Worm (Caenorhabditis elegans) whole organism, L4 larva: Measurements from ENCODE around the gene F19B10.5.

Source experiments
- daf-12 ChIP-seq: fragments of 150-350 bp; optimal IDR thresholded peaks from 2 replicates; lab custom pipeline; 2014; ENCODE audit warnings: missing biosample characterization, missing genetic modification reagents, missing genetic modification characterization
- nhr-111 ChIP-seq: fragments of 200-800 bp; sonication (Bioruptor generic); optimal IDR thresholded peaks from 2 replicates; lab custom pipeline; 2018; ENCODE audit warnings: mild to moderate bottlenecking, missing genetic modification characterization, missing compliant biosample characterization
- nhr-28 ChIP-seq: fragments of 150-350 bp; optimal IDR thresholded peaks from 2 replicates; lab custom pipeline; 2014; ENCODE audit warnings: missing biosample characterization, missing genetic modification characterization
- snpc-4 ChIP-seq: fragments of 150-350 bp; optimal IDR thresholded peaks from 2 replicates; lab custom pipeline; 2014; ENCODE audit warnings: missing biosample characterization, missing genetic modification characterization

ce11 chrII:3688333-3688732, 32.9 kb downstream of the F19B10.5 start, which contains the start of gene ifas-1:
- TF ChIP-seq daf-12 (tag; lab: Kevin White, UChicago) = no peak
- no peak for TF ChIP-seq nhr-111 (GFP tag; lab: Kevin White, UChicago)
- no peak for TF ChIP-seq snpc-4 (tag; lab: Kevin White, UChicago)
- no peak for TF ChIP-seq nhr-28 (tag; lab: Kevin White, UChicago)
